Fruit fly (Drosophila melanogaster): Measurements from ENCODE around the gene CG17195.

DNA sequence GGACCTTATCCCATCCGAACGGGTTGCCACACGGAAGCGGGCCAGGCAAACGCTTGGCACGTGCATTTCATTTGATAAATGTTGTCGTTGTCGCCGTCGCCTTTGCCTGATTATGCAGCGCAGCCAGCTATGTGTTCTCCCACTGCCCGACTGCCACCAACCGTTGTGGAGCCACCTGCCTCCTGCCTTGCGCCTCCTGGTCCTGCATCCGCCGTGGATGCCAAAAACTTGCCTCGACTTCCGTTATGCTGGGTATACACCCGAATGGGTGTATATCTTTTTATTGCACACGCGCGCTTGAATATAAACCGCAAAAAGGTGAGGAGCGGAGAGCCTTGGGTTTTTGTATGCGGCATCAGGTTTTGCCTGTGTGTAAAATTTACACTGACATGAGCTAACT is 14.8 kb upstream of the CG17195 start:
- TF ChIP-seq h (GFP tag; optimal IDR thresholded peaks at IDR 0.05), result no peak
- no peak for TF ChIP-seq Dfd (GFP tag; optimal IDR thresholded peaks at IDR 0.05)
- TF ChIP-seq rgr (GFP tag; optimal IDR thresholded peaks at IDR 0.05), result no peak
- no peak for TF ChIP-seq brk (GFP tag; optimal IDR thresholded peaks at IDR 0.05)
